Worm (Caenorhabditis elegans): ENCODE measurements around the gene Y57G11B.8.

The Y57G11B.8 gene

ce11 chrIV:14603022-14603421 lies 24.5 kb upstream of the Y57G11B.8 start:
- TF ChIP-seq ztf-29 (GFP tag; IDR thresholded peaks at IDR 0.05), result no peak
- no peak for TF ChIP-seq ref-1 (GFP tag; conservative IDR thresholded peaks at IDR 0.05)
- no peak for TF ChIP-seq T22C8.4 (GFP tag; IDR thresholded peaks at IDR 0.05)
- TF ChIP-seq ztf-23 (GFP tag; IDR thresholded peaks at IDR 0.05), result no peak
- no peak for TF ChIP-seq tab-1 (GFP tag; IDR thresholded peaks at IDR 0.05)
- TF ChIP-seq klf-2 (GFP tag; conservative IDR thresholded peaks at IDR 0.05), result no peak
- no peak for TF ChIP-seq cog-1 (tag; optimal IDR thresholded peaks at IDR 0.05)
- no peak for TF ChIP-seq med-1 (GFP tag; optimal IDR thresholded peaks at IDR 0.05; ENCODE audit: insufficient read depth)
- TF ChIP-seq flt-1 (GFP tag; IDR thresholded peaks at IDR 0.05), result no peak

DNA sequence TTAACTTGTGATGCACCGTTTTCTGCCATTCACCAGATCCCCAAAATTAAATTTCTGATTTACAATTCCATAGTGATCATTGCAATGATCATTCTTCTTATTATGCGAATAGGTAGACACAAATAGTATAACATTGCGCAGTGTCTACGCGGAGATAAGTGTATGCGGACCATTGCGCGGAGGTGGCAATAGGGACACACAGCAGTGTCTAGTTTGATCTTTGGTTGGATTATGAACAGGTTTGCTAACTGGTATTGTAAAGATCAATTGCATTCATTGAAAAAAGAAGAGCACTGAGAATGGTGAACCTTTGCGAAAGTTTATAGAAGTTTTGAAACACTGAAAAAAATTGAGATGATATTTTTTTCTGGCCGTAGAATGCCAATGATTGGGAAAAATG lies 20.8 kb upstream of the Y57G11B.8 start:
- no peak for TF ChIP-seq T22C8.4 (GFP tag; IDR thresholded peaks at IDR 0.05)
- TF ChIP-seq ztf-23 (GFP tag; IDR thresholded peaks at IDR 0.05), result no peak
- TF ChIP-seq flt-1 (GFP tag; IDR thresholded peaks at IDR 0.05), result no peak

DNA sequence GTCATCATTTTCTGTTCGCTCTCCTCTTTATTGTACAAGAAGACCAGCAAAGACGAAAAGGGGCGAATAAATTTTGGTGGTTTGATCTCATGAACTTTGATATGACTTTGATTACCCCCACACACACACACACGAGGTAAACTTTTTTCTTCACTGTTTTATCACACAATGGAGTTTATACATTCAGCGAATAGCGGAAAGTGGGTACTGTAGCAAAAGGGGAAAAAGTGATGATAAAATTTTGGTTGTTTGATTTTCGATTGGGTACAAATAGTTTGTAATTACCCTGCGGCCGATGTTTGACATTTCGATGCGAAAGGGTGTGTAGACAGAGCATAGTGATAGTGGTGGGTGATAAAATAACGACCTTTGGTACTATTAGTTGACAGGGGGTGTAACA lies 15.7 kb upstream of the Y57G11B.8 start:
- no peak for TF ChIP-seq cog-1 (tag; optimal IDR thresholded peaks at IDR 0.05)
- TF ChIP-seq ztf-29 (GFP tag; IDR thresholded peaks at IDR 0.05), result no peak
- TF ChIP-seq klf-2 (GFP tag; conservative IDR thresholded peaks at IDR 0.05), result no peak
- TF ChIP-seq T22C8.4 (GFP tag; IDR thresholded peaks at IDR 0.05), result no peak
- no peak for TF ChIP-seq flt-1 (GFP tag; IDR thresholded peaks at IDR 0.05)
- TF ChIP-seq ztf-23 (GFP tag; IDR thresholded peaks at IDR 0.05), result no peak
- TF ChIP-seq ref-1 (GFP tag; conservative IDR thresholded peaks at IDR 0.05), result no peak
- TF ChIP-seq med-1 (GFP tag; optimal IDR thresholded peaks at IDR 0.05; ENCODE audit: insufficient read depth), result no peak
- no peak for TF ChIP-seq tab-1 (GFP tag; IDR thresholded peaks at IDR 0.05)

ce11 chrIV:14587589-14587988 lies 9.1 kb upstream of the Y57G11B.8 start:
- no peak for TF ChIP-seq flt-1 (GFP tag; IDR thresholded peaks at IDR 0.05)
- TF ChIP-seq klf-2 (GFP tag; conservative IDR thresholded peaks at IDR 0.05), result no peak
- no peak for TF ChIP-seq ztf-29 (GFP tag; IDR thresholded peaks at IDR 0.05)
- TF ChIP-seq ztf-23 (GFP tag; IDR thresholded peaks at IDR 0.05), result no peak
- no peak for TF ChIP-seq tab-1 (GFP tag; IDR thresholded peaks at IDR 0.05)
- TF ChIP-seq ref-1 (GFP tag; conservative IDR thresholded peaks at IDR 0.05), result no peak
- TF ChIP-seq cog-1 (tag; optimal IDR thresholded peaks at IDR 0.05), result no peak
- no peak for TF ChIP-seq T22C8.4 (GFP tag; IDR thresholded peaks at IDR 0.05)
- TF ChIP-seq med-1 (GFP tag; optimal IDR thresholded peaks at IDR 0.05; ENCODE audit: insufficient read depth), result no peak

DNA sequence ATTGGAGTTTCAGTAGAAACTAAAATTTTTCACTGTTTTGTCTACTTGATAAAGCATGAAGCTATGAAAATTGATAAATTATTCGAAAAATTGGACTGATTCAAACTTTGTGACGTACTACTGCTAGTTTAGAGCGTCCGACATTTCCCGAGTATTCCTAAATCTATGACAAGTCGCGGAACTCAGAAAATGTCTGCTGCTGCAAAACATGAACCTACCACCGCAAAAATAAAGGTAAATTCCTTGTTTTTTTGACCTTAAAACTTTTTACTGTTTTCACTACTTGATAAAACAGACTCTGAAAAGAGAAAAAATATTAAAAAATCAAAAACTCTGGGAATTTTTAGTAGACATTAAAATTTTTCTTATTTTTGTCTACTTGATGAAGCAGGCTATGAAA lies 8.3 kb upstream of the Y57G11B.8 start:
- TF ChIP-seq cog-1 (tag; optimal IDR thresholded peaks at IDR 0.05), result no peak
- no peak for TF ChIP-seq klf-2 (GFP tag; conservative IDR thresholded peaks at IDR 0.05)
- no peak for TF ChIP-seq ref-1 (GFP tag; conservative IDR thresholded peaks at IDR 0.05)
- TF ChIP-seq T22C8.4 (GFP tag; IDR thresholded peaks at IDR 0.05), result no peak
- no peak for TF ChIP-seq ztf-23 (GFP tag; IDR thresholded peaks at IDR 0.05)
- no peak for TF ChIP-seq tab-1 (GFP tag; IDR thresholded peaks at IDR 0.05)
- no peak for TF ChIP-seq med-1 (GFP tag; optimal IDR thresholded peaks at IDR 0.05; ENCODE audit: insufficient read depth)

DNA sequence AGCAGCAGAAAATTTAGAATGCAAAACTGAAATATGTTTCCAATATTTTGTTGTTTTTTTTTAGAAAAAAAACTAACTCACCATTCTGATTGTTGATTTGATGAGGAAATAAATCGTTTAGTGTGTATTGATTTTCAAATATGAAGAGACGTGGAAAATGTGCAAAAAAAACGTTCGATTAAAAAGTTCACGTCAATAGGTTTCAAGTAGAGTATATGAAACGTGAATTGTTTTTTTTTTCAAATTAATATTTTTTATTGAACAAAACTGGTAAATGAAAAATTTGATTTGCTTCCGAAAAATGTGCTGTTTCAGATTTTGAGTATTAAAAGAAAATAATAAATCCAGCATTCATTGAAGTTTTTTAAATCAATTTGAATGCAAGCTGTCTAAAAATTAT lies 2.4 kb upstream of the Y57G11B.8 start, which contains the start of gene irld-18:
Gene irld-18, minus strand, starts transcription at position 101 of the 400 bp plus-strand sequence.
- TF ChIP-seq med-1 (GFP tag; optimal IDR thresholded peaks at IDR 0.05; ENCODE audit: insufficient read depth), result no peak
- no peak for TF ChIP-seq tab-1 (GFP tag; IDR thresholded peaks at IDR 0.05)
- no peak for TF ChIP-seq ztf-23 (GFP tag; IDR thresholded peaks at IDR 0.05)
- TF ChIP-seq flt-1 (GFP tag; IDR thresholded peaks at IDR 0.05), result no peak
- TF ChIP-seq ztf-29 (GFP tag; IDR thresholded peaks at IDR 0.05), result no peak
- no peak for TF ChIP-seq ref-1 (GFP tag; conservative IDR thresholded peaks at IDR 0.05)
- TF ChIP-seq cog-1 (tag; optimal IDR thresholded peaks at IDR 0.05), result no peak
- no peak for TF ChIP-seq klf-2 (GFP tag; conservative IDR thresholded peaks at IDR 0.05)
- TF ChIP-seq T22C8.4 (GFP tag; IDR thresholded peaks at IDR 0.05), result no peak

DNA sequence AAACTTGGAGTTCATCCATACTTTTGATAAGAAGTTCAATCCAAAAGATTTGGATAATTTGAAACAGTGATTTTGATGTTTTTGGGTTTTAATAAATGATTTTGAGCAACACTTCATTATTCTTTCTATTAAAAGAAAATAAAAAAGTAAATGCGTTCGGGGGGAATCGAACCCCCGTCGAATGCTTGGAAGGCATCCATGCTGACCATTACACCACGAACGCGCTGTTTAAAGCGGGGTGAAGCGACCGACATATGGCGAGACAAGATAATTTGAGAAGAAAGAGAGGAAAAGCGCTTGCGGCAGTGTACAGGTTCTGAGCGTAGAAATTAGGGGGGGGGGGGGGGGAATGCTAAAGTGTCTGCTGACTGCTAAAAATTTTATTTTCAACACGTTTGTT lies 2.0 kb downstream of the Y57G11B.8 start:
- TF ChIP-seq flt-1 (GFP tag; IDR thresholded peaks at IDR 0.05) (peak; percentile 83), tab-1 (GFP tag; IDR thresholded peaks at IDR 0.05) (no peak), med-1 (GFP tag; optimal IDR thresholded peaks at IDR 0.05; ENCODE audit: insufficient read depth) (peak; percentile 30), klf-2 (GFP tag; conservative IDR thresholded peaks at IDR 0.05) (peak; percentile 80), cog-1 (tag; optimal IDR thresholded peaks at IDR 0.05) (no peak), ztf-29 (GFP tag; IDR thresholded peaks at IDR 0.05) (peak; percentile 63; the same call in 1 of the 2 replicates), ztf-23 (GFP tag; IDR thresholded peaks at IDR 0.05) (no peak), T22C8.4 (GFP tag; IDR thresholded peaks at IDR 0.05) (peak; percentile 71), ref-1 (GFP tag; conservative IDR thresholded peaks at IDR 0.05) (no peak)

- TF ChIP-seq flt-1 (GFP tag; IDR thresholded peaks at IDR 0.05), result no peak
- no peak for TF ChIP-seq T22C8.4 (GFP tag; IDR thresholded peaks at IDR 0.05)
- TF ChIP-seq tab-1 (GFP tag; IDR thresholded peaks at IDR 0.05), result no peak
- TF ChIP-seq ztf-23 (GFP tag; IDR thresholded peaks at IDR 0.05), result no peak
- TF ChIP-seq ztf-29 (GFP tag; IDR thresholded peaks at IDR 0.05), result no peak
These were observed 4.1 kb downstream of the Y57G11B.8 start, which contains the start of the genes Y57G11B.3 and Y57G11B.5 for ce11 chrIV:14574282-14574869. Gene Y57G11B.3, minus strand, starts transcription at chrIV:14574382. Gene Y57G11B.5, plus strand, starts transcription at chrIV:14574819.

- TF ChIP-seq T22C8.4 (GFP tag; IDR thresholded peaks at IDR 0.05) (no peak), klf-2 (GFP tag; conservative IDR thresholded peaks at IDR 0.05) (no peak), med-1 (GFP tag; optimal IDR thresholded peaks at IDR 0.05; ENCODE audit: insufficient read depth) (no peak), ztf-23 (GFP tag; IDR thresholded peaks at IDR 0.05) (no peak), ztf-29 (GFP tag; IDR thresholded peaks at IDR 0.05) (no peak), flt-1 (GFP tag; IDR thresholded peaks at IDR 0.05) (no peak), ref-1 (GFP tag; conservative IDR thresholded peaks at IDR 0.05) (no peak), tab-1 (GFP tag; IDR thresholded peaks at IDR 0.05) (no peak), cog-1 (tag; optimal IDR thresholded peaks at IDR 0.05) (no peak)
These were observed 5.4 kb downstream of the Y57G11B.8 start for ce11 chrIV:14573068-14573467.

DNA sequence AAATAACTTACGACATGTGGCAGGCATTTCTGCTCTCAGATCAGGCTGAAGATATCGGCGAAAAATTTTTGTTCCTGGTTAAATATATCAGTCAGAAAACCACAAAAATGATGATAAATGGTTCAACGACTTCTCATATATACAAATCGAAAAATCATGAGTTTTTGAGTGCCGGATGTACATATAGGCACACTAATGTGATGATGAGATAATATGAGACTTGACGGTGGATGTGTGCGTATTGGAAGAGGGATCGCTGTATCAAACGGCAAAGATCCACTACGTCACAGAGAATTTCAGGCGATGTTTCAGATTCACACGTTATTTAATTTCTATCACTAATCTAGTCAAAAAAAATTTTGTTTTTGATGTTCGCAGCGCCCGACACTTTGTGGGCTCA lies 5.9 kb downstream of the Y57G11B.8 start, which contains the start of gene glb-34:
Gene glb-34, minus strand, starts transcription at position 101 of the 400 bp plus-strand sequence.
- TF ChIP-seq ref-1 (GFP tag; conservative IDR thresholded peaks at IDR 0.05) (no peak), ztf-23 (GFP tag; IDR thresholded peaks at IDR 0.05) (no peak), klf-2 (GFP tag; conservative IDR thresholded peaks at IDR 0.05) (no peak), ztf-29 (GFP tag; IDR thresholded peaks at IDR 0.05) (no peak), flt-1 (GFP tag; IDR thresholded peaks at IDR 0.05) (no peak), tab-1 (GFP tag; IDR thresholded peaks at IDR 0.05) (no peak), cog-1 (tag; optimal IDR thresholded peaks at IDR 0.05) (no peak), T22C8.4 (GFP tag; IDR thresholded peaks at IDR 0.05) (no peak), med-1 (GFP tag; optimal IDR thresholded peaks at IDR 0.05; ENCODE audit: insufficient read depth) (no peak)
